Worm (Caenorhabditis elegans): Measurements from ENCODE around the gene sfxn-5.

The sfxn-5 gene

DNA sequence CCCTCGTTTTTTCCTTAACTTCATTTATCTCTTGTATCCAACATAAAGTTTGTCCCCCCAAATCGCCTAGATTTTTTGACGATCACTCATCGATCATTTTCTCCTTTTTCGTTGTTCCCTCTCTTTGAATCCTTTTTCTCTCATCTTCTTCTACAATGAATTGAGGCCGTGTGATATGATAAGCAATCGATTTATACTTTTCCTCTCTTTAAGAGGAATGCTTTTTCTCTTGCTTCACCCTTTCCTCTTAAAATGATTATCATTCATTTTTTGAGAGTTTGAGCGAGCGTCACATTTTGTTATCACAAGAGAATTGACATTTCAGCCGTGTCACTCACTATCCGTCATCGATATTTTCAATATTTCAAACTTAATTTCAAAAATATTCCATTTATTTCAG lies 26.8 kb downstream of the sfxn-5 start, which contains the start of gene K02C4.5:
Gene K02C4.5 (plus strand): TSS at position 395 of the 400 bp plus-strand sequence.
- TF ChIP-seq ceh-31 (tag; optimal IDR thresholded peaks at IDR 0.05): no peak
- no peak for TF ChIP-seq nfya-1 (tag; optimal IDR thresholded peaks at IDR 0.05)
- no peak for TF ChIP-seq hlh-6 (tag; optimal IDR thresholded peaks at IDR 0.05)
- TF ChIP-seq pqm-1 (tag; optimal IDR thresholded peaks at IDR 0.05): no peak
- no peak for TF ChIP-seq C08G9.2 (tag; optimal IDR thresholded peaks at IDR 0.05)
- no peak for TF ChIP-seq elt-2 (tag; optimal IDR thresholded peaks at IDR 0.05)
- TF ChIP-seq ceh-6 (GFP tag; optimal IDR thresholded peaks at IDR 0.05): no peak
- TF ChIP-seq Y22D7AL.16 (tag; optimal IDR thresholded peaks at IDR 0.05): no peak
- no peak for TF ChIP-seq npax-4 (tag; optimal IDR thresholded peaks at IDR 0.05)
- no peak for TF ChIP-seq dve-1 (tag; optimal IDR thresholded peaks at IDR 0.05)
- no peak for TF ChIP-seq eyg-1 (tag; optimal IDR thresholded peaks at IDR 0.05)
- no peak for TF ChIP-seq nhr-11 (tag; optimal IDR thresholded peaks at IDR 0.05)
- TF ChIP-seq ceh-2 (tag; optimal IDR thresholded peaks at IDR 0.05): no peak
- no peak for TF ChIP-seq mec-3 (tag; optimal IDR thresholded peaks at IDR 0.05; ENCODE audit: borderline replicate concordance)
- no peak for TF ChIP-seq lin-11 (tag; optimal IDR thresholded peaks at IDR 0.05)

DNA sequence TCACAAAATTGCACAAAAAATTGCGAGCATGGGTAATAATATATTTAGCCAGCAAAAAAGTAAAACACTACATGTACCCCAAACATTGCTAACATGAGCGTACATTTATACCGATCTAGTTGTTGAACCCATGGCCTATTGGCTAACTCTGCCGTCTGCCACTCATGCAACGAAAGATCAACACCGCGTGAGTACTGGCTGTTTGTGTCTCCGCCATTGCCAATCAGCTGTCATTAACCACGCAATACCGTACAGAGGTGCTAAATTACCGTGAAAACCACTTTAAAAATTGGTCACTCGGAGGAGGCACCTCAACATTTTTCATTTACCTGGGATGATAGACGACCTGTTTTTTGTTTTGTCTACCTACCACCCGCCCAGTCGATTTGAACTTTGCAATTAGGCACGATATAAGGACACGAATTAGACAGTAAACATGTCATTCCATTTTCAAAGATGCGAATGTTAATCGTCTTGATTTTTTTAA lies 29.5 kb downstream of the sfxn-5 start, which contains the start of gene K02C4.2:
Gene K02C4.2 (plus strand): TSS at position 437 of the 487 bp plus-strand sequence.
- TF ChIP-seq hlh-6 (tag; optimal IDR thresholded peaks at IDR 0.05): peak; percentile 76
- TF ChIP-seq mec-3 (tag; optimal IDR thresholded peaks at IDR 0.05; ENCODE audit: borderline replicate concordance): no peak
- TF ChIP-seq fkh-10 (GFP tag; optimal IDR thresholded peaks at IDR 0.05): no peak
- no peak for TF ChIP-seq ceh-19 (GFP tag; optimal IDR thresholded peaks at IDR 0.05)
- TF ChIP-seq F13H6.1 (tag; optimal IDR thresholded peaks at IDR 0.05): no peak
- peak; percentile 55 for TF ChIP-seq C38D4.7 (GFP tag; optimal IDR thresholded peaks at IDR 0.05)
- peak; percentile 73 for TF ChIP-seq tbx-2 (tag; optimal IDR thresholded peaks at IDR 0.05)
- TF ChIP-seq zip-5 (tag; optimal IDR thresholded peaks at IDR 0.05): no peak
- peak; percentile 55 for TF ChIP-seq hlh-30 (tag; optimal IDR thresholded peaks at IDR 0.05; ENCODE audit: insufficient read depth)
- no peak for TF ChIP-seq ama-1 (optimal IDR thresholded peaks at IDR 0.05)
- peak; percentile 71 for TF ChIP-seq che-1 (tag; optimal IDR thresholded peaks at IDR 0.05)
- TF ChIP-seq ets-4 (tag; optimal IDR thresholded peaks at IDR 0.05): no peak
- no peak for TF ChIP-seq pag-3 (tag; optimal IDR thresholded peaks at IDR 0.05; ENCODE audit: borderline replicate concordance)
- peak; percentile 76 for TF ChIP-seq dve-1 (tag; optimal IDR thresholded peaks at IDR 0.05)
- peak; percentile 48 for TF ChIP-seq C08G9.2 (tag; optimal IDR thresholded peaks at IDR 0.05)
- no peak for TF ChIP-seq rnt-1 (tag; optimal IDR thresholded peaks at IDR 0.05)
- TF ChIP-seq tbx-7 (tag; optimal IDR thresholded peaks at IDR 0.05): peak; percentile 9
- no peak for TF ChIP-seq pros-1 (tag; optimal IDR thresholded peaks at IDR 0.05)
- TF ChIP-seq gmeb-2 (tag; optimal IDR thresholded peaks at IDR 0.05): no peak
- TF ChIP-seq ceh-24 (tag; optimal IDR thresholded peaks at IDR 0.05): no peak
- peak; percentile 6 for TF ChIP-seq ceh-2 (tag; optimal IDR thresholded peaks at IDR 0.05)
- peak; percentile 80 for TF ChIP-seq pat-9 (tag; optimal IDR thresholded peaks at IDR 0.05)
- TF ChIP-seq hlh-8 (tag; optimal IDR thresholded peaks at IDR 0.05): no peak
- TF ChIP-seq pha-2 (tag; optimal IDR thresholded peaks at IDR 0.05): peak; percentile 21
- peak; percentile 51 for TF ChIP-seq nfya-1 (tag; optimal IDR thresholded peaks at IDR 0.05)
- TF ChIP-seq unc-55 (GFP tag; optimal IDR thresholded peaks at IDR 0.05): no peak
- no peak for TF ChIP-seq unc-42 (tag; optimal IDR thresholded peaks at IDR 0.05)
- peak; percentile 9 for TF ChIP-seq fax-1 (tag; optimal IDR thresholded peaks at IDR 0.05)
- TF ChIP-seq hlh-13 (GFP tag; optimal IDR thresholded peaks at IDR 0.05): peak; percentile 57
- peak; percentile 52 for TF ChIP-seq ceh-34 (tag; optimal IDR thresholded peaks at IDR 0.05)
- TF ChIP-seq ahr-1 (tag; optimal IDR thresholded peaks at IDR 0.05): no peak
- TF ChIP-seq ref-2 (tag; optimal IDR thresholded peaks at IDR 0.05): peak; percentile 59
- 0 out of 2 replicates have a peak, but pooled peaks have one; percentile 30 for TF ChIP-seq ceh-45 (GFP tag; IDR thresholded peaks at IDR 0.05)
- TF ChIP-seq ceh-31 (tag; optimal IDR thresholded peaks at IDR 0.05): peak; percentile 10
- peak; percentile 12 for TF ChIP-seq odd-2 (tag; optimal IDR thresholded peaks at IDR 0.05)
- no peak for TF ChIP-seq madf-2 (tag; optimal IDR thresholded peaks at IDR 0.05)
- TF ChIP-seq npax-4 (tag; optimal IDR thresholded peaks at IDR 0.05): peak; percentile 18
- TF ChIP-seq elt-4 (tag; optimal IDR thresholded peaks at IDR 0.05): no peak
- no peak for TF ChIP-seq sdc-2 (tag; optimal IDR thresholded peaks at IDR 0.05)
- TF ChIP-seq unc-86 (tag; optimal IDR thresholded peaks at IDR 0.05): peak; percentile 37
- TF ChIP-seq syd-9 (tag; optimal IDR thresholded peaks at IDR 0.05): no peak
- no peak for TF ChIP-seq nhr-11 (tag; optimal IDR thresholded peaks at IDR 0.05)
- TF ChIP-seq fkh-6 (tag; optimal IDR thresholded peaks at IDR 0.05): peak; percentile 46
- peak; percentile 45 for TF ChIP-seq T23F11.4 (GFP tag; optimal IDR thresholded peaks at IDR 0.05)

Data from whole organism, late embryonic.